Fruit fly (Drosophila melanogaster): ENCODE results near the gene CG42780.
A peak's percentile ranks its signal among the peaks of the same experiment; 100 is the strongest.

Gene CG42780

dm6 chrX:7301351-7302328, 30.4 kb downstream of the CG42780 start (continued):
- TF ChIP-seq Oli (tag; optimal IDR thresholded peaks at IDR 0.05) (peak; percentile 78), CG33557 (GFP tag; optimal IDR thresholded peaks at IDR 0.05) (peak; percentile 68), slou (GFP tag; optimal IDR thresholded peaks at IDR 0.05) (no peak), CG15479 (GFP tag; optimal IDR thresholded peaks at IDR 0.05) (no peak), CG13624 (GFP tag; optimal IDR thresholded peaks at IDR 0.05) (peak; percentile 18), ERR (GFP tag; optimal IDR thresholded peaks at IDR 0.05) (no peak), CG17802 (tag; optimal IDR thresholded peaks at IDR 0.05) (no peak), cg (GFP tag; optimal IDR thresholded peaks at IDR 0.05) (no peak), repo (GFP tag; optimal IDR thresholded peaks at IDR 0.05) (no peak), CG6854 (GFP tag; optimal IDR thresholded peaks at IDR 0.05) (no peak), lbe (GFP tag; optimal IDR thresholded peaks at IDR 0.05) (no peak), CG4360 (GFP tag; IDR thresholded peaks at IDR 0.05) (peak; percentile 39; the same call in 1 of the 2 replicates), CG6689 (GFP tag; IDR thresholded peaks at IDR 0.05) (0 out of 2 replicates have a peak, but pooled peaks have one; percentile 20), sob (GFP tag; IDR thresholded peaks at IDR 0.05) (peak; percentile 29; the same call in 1 of the 2 replicates), ash1 (GFP tag; optimal IDR thresholded peaks at IDR 0.05) (no peak), Sry-δ (GFP tag; optimal IDR thresholded peaks at IDR 0.05) (peak; percentile 24), CG14710 (tag; optimal IDR thresholded peaks at IDR 0.05) (peak; percentile 71), tx (GFP tag; optimal IDR thresholded peaks at IDR 0.05) (no peak), tap (tag; optimal IDR thresholded peaks at IDR 0.05) (peak; percentile 23), CG14860 (GFP tag; IDR thresholded peaks at IDR 0.05; ENCODE audit: partially characterized antibody) (no peak), Aef1 (GFP tag; IDR thresholded peaks at IDR 0.05) (no peak; the same call in 2 of the 3 replicates), ara (GFP tag; IDR thresholded peaks at IDR 0.05) (peak; percentile 28; the same call in 1 of the 2 replicates), CG34422 (GFP tag; IDR thresholded peaks at IDR 0.05) (0 out of 3 replicates have a peak, but pooled peaks have one; percentile 43), twi (tag; optimal IDR thresholded peaks at IDR 0.05) (peak; percentile 19), Sin3A (optimal IDR thresholded peaks at IDR 0.05) (no peak), pnt (GFP tag; optimal IDR thresholded peaks at IDR 0.05) (peak; percentile 19), ap (GFP tag; IDR thresholded peaks at IDR 0.05) (no peak), bsh (GFP tag; optimal IDR thresholded peaks at IDR 0.05) (peak; percentile 43 to 69), wek (GFP tag; optimal IDR thresholded peaks at IDR 0.05) (no peak), dan (GFP tag; IDR thresholded peaks at IDR 0.05) (no peak), Ssrp (tag; optimal IDR thresholded peaks at IDR 0.05) (peak; percentile 53), gsb-n (tag; optimal IDR thresholded peaks at IDR 0.05) (no peak), dmrt99B (tag; optimal IDR thresholded peaks at IDR 0.05) (peak; percentile 76), Optix (GFP tag; IDR thresholded peaks at IDR 0.05) (peak; percentile 71), CG12219 (GFP tag; optimal IDR thresholded peaks at IDR 0.05) (peak; percentile 11), CG3407 (GFP tag; optimal IDR thresholded peaks at IDR 0.05) (no peak), Ets65A (GFP tag) (peak; percentile 93), kah (GFP tag; optimal IDR thresholded peaks at IDR 0.05) (no peak), Hmx (GFP tag; optimal IDR thresholded peaks at IDR 0.05) (no peak), ems (GFP tag; optimal IDR thresholded peaks at IDR 0.05) (no peak), CG2116 (GFP tag; optimal IDR thresholded peaks at IDR 0.05) (peak; percentile 16), CG11247 (GFP tag; IDR thresholded peaks at IDR 0.05) (peak; percentile 39; the same call in 1 of the 2 replicates), CG12744 (GFP tag; optimal IDR thresholded peaks at IDR 0.05) (no peak), CG13424 (tag; optimal IDR thresholded peaks at IDR 0.05) (peak; percentile 81), HmgZ (tag; optimal IDR thresholded peaks at IDR 0.05) (no peak), Atf-2 (GFP tag; optimal IDR thresholded peaks at IDR 0.05) (peak; percentile 20), CG11085 (GFP tag; IDR thresholded peaks at IDR 0.05) (peak; percentile 39; the same call in 1 of the 2 replicates), zen (tag; optimal IDR thresholded peaks at IDR 0.05) (no peak), Jarid2 (GFP tag; optimal IDR thresholded peaks at IDR 0.05) (peak; percentile 29)
